Worm (Caenorhabditis elegans) whole organism, young adult: Measurements from ENCODE around the gene T06D8.10.

ENCODE experiments used
- B0035.1 ChIP-seq: sonication (generic microtip); optimal IDR thresholded peaks from 2 replicates; lab custom pipeline; 2016; ENCODE audit warnings: missing genetic modification characterization, mild to moderate bottlenecking, missing compliant biosample characterization, missing genotype, missing genetic modification reagents
- B0261.1 ChIP-seq: sonication (generic microtip); optimal IDR thresholded peaks from 2 replicates; lab custom pipeline; 2016; ENCODE audit warnings: mild to moderate bottlenecking, missing genetic modification characterization, moderate library complexity, missing compliant biosample characterization
- B0336.3 ChIP-seq: fragments of 200-800 bp; sonication (Bioruptor generic); IDR thresholded peaks from 2 replicates; pipeline ENCODE4 v1.3.6; 2022; ENCODE audit warnings: missing genetic modification characterization, missing compliant biosample characterization
- F10E7.11 ChIP-seq: sonication (generic microtip); optimal IDR thresholded peaks from 2 replicates; lab custom pipeline; 2017; ENCODE audit warnings: mild to moderate bottlenecking, missing genetic modification characterization, moderate library complexity, missing compliant biosample characterization
- F33H1.4 ChIP-seq: fragments of 200-800 bp; sonication (Bioruptor generic); IDR thresholded peaks from 2 replicates; pipeline ENCODE4 v1.3.6; 2022; ENCODE audit warnings: missing genetic modification reagents, missing genetic modification characterization, missing compliant biosample characterization
- F39B2.1 ChIP-seq: fragments of 200-800 bp; sonication (Bioruptor generic); IDR thresholded peaks from 2 replicates; pipeline ENCODE4 v1.3.6; 2022; ENCODE audit warnings: missing genetic modification reagents, missing genetic modification characterization, missing compliant biosample characterization
- F52B5.7 ChIP-seq: sonication (generic microtip); optimal IDR thresholded peaks from 2 replicates; lab custom pipeline; 2016; ENCODE audit warnings: mild to moderate bottlenecking, missing genetic modification characterization, missing compliant biosample characterization
- K11D2.4 ChIP-seq: fragments of 200-800 bp; sonication (Bioruptor generic); IDR thresholded peaks from 2 replicates; pipeline ENCODE4 v1.3.6; 2022; ENCODE audit warnings: missing genetic modification reagents, missing genetic modification characterization, missing compliant biosample characterization
- Y53G8AR.9 ChIP-seq: fragments of 200-800 bp; sonication (Bioruptor generic); conservative IDR thresholded peaks from 2 replicates; pipeline ENCODE4 v1.3.6; 2022; ENCODE audit warnings: missing genetic modification reagents, missing genetic modification characterization, missing compliant biosample characterization
- aptf-2 ChIP-seq: fragments of 200-800 bp; sonication (Bioruptor generic); conservative IDR thresholded peaks from 2 replicates; pipeline ENCODE4 v1.3.6; 2022; ENCODE audit warnings: missing genetic modification reagents, missing genetic modification characterization, missing compliant biosample characterization
- bed-1 ChIP-seq: fragments of 200-800 bp; sonication (Bioruptor generic); IDR thresholded peaks from 2 replicates; pipeline ENCODE4 v1.3.6; 2022; ENCODE audit warnings: missing genetic modification reagents, missing genetic modification characterization, missing compliant biosample characterization
- cebp-2 ChIP-seq: fragments of 200-800 bp; sonication (Bioruptor generic); IDR thresholded peaks from 2 replicates; pipeline ENCODE4 v1.3.6; 2022; ENCODE audit warnings: missing genetic modification characterization, missing compliant biosample characterization
- ceh-40 ChIP-seq: fragments of 200-800 bp; sonication (Bioruptor generic); IDR thresholded peaks from 2 replicates; pipeline ENCODE4 v1.3.6; 2022; ENCODE audit warnings: missing genetic modification characterization, missing compliant biosample characterization
- ceh-79 ChIP-seq: sonication (generic microtip); optimal IDR thresholded peaks from 2 replicates; lab custom pipeline; 2017; ENCODE audit warnings: mild to moderate bottlenecking, missing genetic modification characterization, missing compliant biosample characterization
- dpl-1 ChIP-seq: fragments of 150-350 bp; optimal IDR thresholded peaks from 2 replicates; lab custom pipeline; 2014; ENCODE audit warnings: missing biosample characterization, missing genetic modification reagents, missing genetic modification characterization
- egl-44 ChIP-seq: fragments of 200-800 bp; sonication (Bioruptor generic); IDR thresholded peaks from 2 replicates; pipeline ENCODE4 v1.3.6; 2022; ENCODE audit warnings: missing genetic modification reagents, missing genetic modification characterization, missing compliant biosample characterization
- egrh-3 ChIP-seq: fragments of 200-800 bp; sonication (Bioruptor generic); IDR thresholded peaks from 2 replicates; pipeline ENCODE4 v1.3.6; 2022; ENCODE audit warnings: missing genetic modification reagents, missing genetic modification characterization, missing compliant biosample characterization
- hsf-1 ChIP-seq: fragments of 200-800 bp; sonication (Bioruptor generic); IDR thresholded peaks from 2 replicates; pipeline ENCODE4 v1.3.6; 2022; ENCODE audit warnings: missing genetic modification reagents, missing genetic modification characterization, missing compliant biosample characterization
- let-526 ChIP-seq: fragments of 200-800 bp; sonication (Bioruptor generic); IDR thresholded peaks from 2 replicates; pipeline ENCODE4 v1.3.6; 2022; ENCODE audit warnings: missing genetic modification reagents, missing genetic modification characterization, missing compliant biosample characterization
- lin-35 ChIP-seq, 3 experiments: fragments of 150-350 bp in 2 of 3; sonication (generic microtip) in 1 of 3; optimal IDR thresholded peaks; 2 replicates each; lab custom pipeline; 2014 to 2018; ENCODE audit warnings: missing biosample characterization in 3 of 3, missing genetic modification characterization in 3 of 3, missing genetic modification reagents in 3 of 3
- lin-54 ChIP-seq: fragments of 200-800 bp; sonication (Bioruptor generic); optimal IDR thresholded peaks from 2 replicates; lab custom pipeline; 2018; ENCODE audit warnings: mild to moderate bottlenecking, missing genetic modification characterization, missing compliant biosample characterization
- lsy-27 ChIP-seq: sonication (generic microtip); optimal IDR thresholded peaks from 2 replicates; lab custom pipeline; 2017; ENCODE audit warnings: missing genetic modification characterization, mild to moderate bottlenecking, missing compliant biosample characterization, antibody characterized with exemption, missing genotype, borderline replicate concordance; ENCODE audit not compliant: insufficient read depth
- madf-10 ChIP-seq: sonication (generic microtip); optimal IDR thresholded peaks from 2 replicates; lab custom pipeline; 2016; ENCODE audit warnings: mild to moderate bottlenecking, missing genetic modification characterization, missing compliant biosample characterization
- madf-3 ChIP-seq: fragments of 200-800 bp; sonication (Bioruptor generic); IDR thresholded peaks from 2 replicates; pipeline ENCODE4 v1.3.6; 2022; ENCODE audit warnings: missing genetic modification reagents, missing genetic modification characterization, missing compliant biosample characterization
- madf-6 ChIP-seq: fragments of 200-800 bp; sonication (Bioruptor generic); IDR thresholded peaks from 2 replicates; pipeline ENCODE4 v1.3.6; 2022; ENCODE audit warnings: missing genetic modification reagents, missing genetic modification characterization, missing compliant biosample characterization
- mes-4 ChIP-seq: sonication (generic microtip); optimal IDR thresholded peaks from 2 replicates; lab custom pipeline; 2016; ENCODE audit warnings: missing genotype, missing genetic modification characterization, missing compliant biosample characterization
- mxl-1 ChIP-seq: sonication (generic microtip); optimal IDR thresholded peaks from 2 replicates; lab custom pipeline; 2016; ENCODE audit warnings: missing genetic modification characterization, missing compliant biosample characterization
- nfya-2 ChIP-seq: fragments of 200-800 bp; sonication (Bioruptor generic); IDR thresholded peaks from 2 replicates; pipeline ENCODE4 v1.3.6; 2022; ENCODE audit warnings: missing genetic modification reagents, missing genetic modification characterization, missing compliant biosample characterization
- sea-2 ChIP-seq: fragments of 200-800 bp; sonication (Bioruptor generic); IDR thresholded peaks from 2 replicates; pipeline ENCODE4 v1.3.6; 2022; ENCODE audit warnings: missing genetic modification characterization, missing compliant biosample characterization
- snpc-1.3 ChIP-seq: sonication (generic microtip); optimal IDR thresholded peaks from 2 replicates; lab custom pipeline; 2017; ENCODE audit warnings: missing genetic modification characterization, mild to moderate bottlenecking, missing compliant biosample characterization, antibody characterized with exemption, moderate library complexity, missing genotype, missing genetic modification reagents; ENCODE audit not compliant: insufficient read depth
- zfh-2 ChIP-seq: fragments of 200-800 bp; sonication (Bioruptor generic); conservative IDR thresholded peaks from 2 replicates; pipeline ENCODE4 v1.3.6; 2022; ENCODE audit warnings: missing genetic modification reagents, missing genetic modification characterization, missing compliant biosample characterization
- zim-3 ChIP-seq: sonication (generic microtip); optimal IDR thresholded peaks from 2 replicates; lab custom pipeline; 2017; ENCODE audit warnings: mild to moderate bottlenecking, missing genetic modification characterization, moderate library complexity, missing compliant biosample characterization
- ztf-18 ChIP-seq: sonication (generic microtip); optimal IDR thresholded peaks from 2 replicates; lab custom pipeline; 2016; ENCODE audit warnings: missing genotype, mild to moderate bottlenecking, missing genetic modification characterization, missing compliant biosample characterization
- ztf-26 ChIP-seq: sonication (generic microtip); optimal IDR thresholded peaks from 2 replicates; lab custom pipeline; 2017; ENCODE audit warnings: missing genetic modification characterization, missing compliant biosample characterization
- ztf-6 ChIP-seq: fragments of 200-800 bp; sonication (Bioruptor generic); IDR thresholded peaks from 2 replicates; pipeline ENCODE4 v1.3.6; 2022; ENCODE audit warnings: missing genetic modification reagents, missing genetic modification characterization, missing compliant biosample characterization

T06D8.10 gene

DNA sequence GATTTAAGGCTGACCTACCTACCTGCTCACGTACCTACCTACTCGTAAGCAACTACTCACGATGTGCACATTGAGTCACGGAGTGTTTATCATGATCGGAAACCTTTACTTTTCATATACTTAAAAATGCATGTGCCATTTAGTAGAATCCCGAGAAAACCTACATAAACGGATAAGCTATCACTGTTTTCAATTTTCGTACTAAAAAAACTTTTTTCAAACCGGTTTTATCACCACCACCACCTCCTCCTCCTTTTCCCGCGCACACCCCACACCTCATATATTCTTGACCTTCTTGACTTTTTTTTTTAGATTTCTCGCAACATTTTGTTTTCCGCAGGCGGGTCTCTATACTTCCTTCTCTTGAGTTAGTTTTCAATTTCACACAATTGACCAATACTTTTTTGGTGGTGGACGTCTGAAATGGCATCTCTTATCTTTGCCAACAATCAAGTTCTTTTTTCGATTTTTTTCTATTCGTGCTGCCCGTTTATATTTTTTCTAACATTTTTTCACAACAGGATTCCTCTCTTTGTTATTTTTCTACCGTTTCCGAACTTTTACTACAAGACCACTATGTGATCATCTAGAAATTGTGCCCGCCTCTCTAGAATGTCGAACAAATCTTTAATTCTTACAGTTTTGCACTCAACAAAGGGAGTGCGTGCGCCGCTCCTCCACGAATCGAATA lies 44.6 kb downstream of the T06D8.10 start, which contains the start of gene srap-1:
TSS of gene srap-1 (plus strand) at position 641 of the 691 bp plus-strand sequence.
- TF ChIP-seq sea-2: no peak
- no peak for TF ChIP-seq ztf-26 (tag; lab: Kevin White, UChicago)
- TF ChIP-seq madf-6 (GFP tag; lab: Robert Waterston, UW): no peak
- TF ChIP-seq lin-35 (GFP tag; optimal IDR thresholded peaks at IDR 0.05; lab: Kevin White, UChicago): no peak
- TF ChIP-seq cebp-2 (GFP tag; lab: Robert Waterston, UW): no peak
- no peak for TF ChIP-seq snpc-1.3
- no peak for TF ChIP-seq zim-3 (tag; lab: Kevin White, UChicago)
- TF ChIP-seq ceh-79 (tag; lab: Kevin White, UChicago): no peak
- no peak for TF ChIP-seq ceh-40 (GFP tag; lab: Robert Waterston, UW)
- TF ChIP-seq mes-4 (tag; lab: Kevin White, UChicago): no peak

DNA sequence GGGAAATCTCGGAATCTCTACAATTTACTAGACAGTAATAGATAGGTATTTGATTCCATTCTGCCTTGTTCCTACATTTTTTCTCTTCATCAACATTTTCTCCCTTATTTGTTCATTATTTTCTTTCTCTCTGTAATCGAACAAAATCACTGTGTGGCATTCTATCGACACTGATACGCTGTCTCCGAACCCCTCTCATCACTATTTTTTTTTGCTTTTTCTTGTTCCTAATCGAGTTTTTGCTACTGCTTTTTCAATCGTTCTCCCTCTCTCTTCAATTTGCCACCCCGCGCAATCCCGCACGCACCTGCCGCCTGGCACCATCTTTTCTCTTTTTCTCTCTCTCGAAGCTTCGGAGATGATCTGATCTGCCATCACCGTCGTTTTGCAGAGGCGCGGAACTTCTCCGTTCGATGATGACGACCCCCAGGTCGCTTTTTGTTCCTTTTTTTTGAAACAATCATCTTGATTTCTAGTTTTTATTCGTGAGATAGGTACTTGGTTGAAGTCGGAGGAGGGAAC lies 47.0 kb downstream of the T06D8.10 start:
- TF ChIP-seq egl-44 (GFP tag; lab: Robert Waterston, UW) (no peak), Y53G8AR.9 (GFP tag; lab: Robert Waterston, UW) (no peak), aptf-2 (GFP tag; lab: Robert Waterston, UW) (no peak), zfh-2 (GFP tag; lab: Robert Waterston, UW) (peak; percentile 54), egrh-3 (GFP tag; lab: Robert Waterston, UW) (peak; percentile 10; the same call in 1 of the 2 replicates)

DNA sequence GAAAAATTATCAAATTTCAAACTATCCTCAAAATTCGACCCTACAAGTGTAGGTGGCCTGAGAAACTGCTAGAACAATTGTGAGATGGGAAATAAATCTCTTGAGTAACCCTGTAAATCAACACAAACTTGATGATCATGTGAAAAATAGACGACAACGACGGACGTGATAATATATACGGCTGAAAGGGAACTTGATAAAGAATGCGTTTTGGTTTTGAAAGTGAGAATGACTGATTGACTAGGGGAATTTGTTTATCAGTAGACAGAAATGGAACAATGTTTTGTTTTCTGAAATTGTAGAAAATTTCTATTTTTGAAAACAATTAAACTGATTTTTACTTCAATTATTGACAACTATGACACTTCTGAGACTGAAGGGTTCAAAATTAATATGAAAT lies 53.8 kb downstream of the T06D8.10 start:
- TF ChIP-seq Y53G8AR.9 (GFP tag; lab: Robert Waterston, UW) (no peak), snpc-1.3 (no peak), F10E7.11 (tag; lab: Kevin White, UChicago) (no peak), madf-10 (no peak), cebp-2 (GFP tag; lab: Robert Waterston, UW) (no peak), madf-3 (GFP tag; lab: Robert Waterston, UW) (no peak), ztf-18 (tag; lab: Kevin White, UChicago) (no peak), egrh-3 (GFP tag; lab: Robert Waterston, UW) (no peak), lsy-27 (no peak), B0035.1 (tag; lab: Kevin White, UChicago) (no peak), madf-6 (GFP tag; lab: Robert Waterston, UW) (no peak), K11D2.4 (GFP tag; lab: Robert Waterston, UW) (no peak), F33H1.4 (no peak), hsf-1 (GFP tag; lab: Robert Waterston, UW) (no peak), F52B5.7 (tag; lab: Kevin White, UChicago) (no peak), B0261.1 (no peak), mxl-1 (tag; lab: Kevin White, UChicago) (no peak)

DNA sequence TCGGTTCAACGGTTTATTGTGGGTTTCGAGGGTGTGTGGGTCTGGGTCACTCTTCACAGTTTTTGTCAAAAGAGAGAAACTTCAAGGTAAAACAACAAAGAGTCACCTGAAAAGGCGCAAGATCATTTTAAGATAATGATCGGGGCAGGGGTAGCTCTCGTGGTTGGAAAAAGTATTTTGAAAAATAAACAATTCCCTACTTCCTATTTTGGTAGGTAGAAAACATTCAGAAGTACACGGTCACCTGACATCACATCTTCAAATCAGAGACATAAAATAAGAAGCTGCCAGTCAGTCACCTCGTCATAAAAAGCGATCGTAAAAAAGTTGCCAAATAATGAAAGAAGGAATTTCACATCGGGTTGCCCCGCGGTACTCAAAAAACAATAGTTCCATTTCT lies 54.8 kb downstream of the T06D8.10 start:
- TF ChIP-seq let-526 (no peak), zim-3 (tag; lab: Kevin White, UChicago) (no peak), nfya-2 (no peak), B0336.3 (GFP tag; lab: Robert Waterston, UW) (no peak), F39B2.1 (no peak), dpl-1 (GFP tag; lab: Kevin White, UChicago) (no peak), bed-1 (GFP tag; lab: Robert Waterston, UW) (no peak), ztf-6 (GFP tag; lab: Robert Waterston, UW) (no peak), lin-54 (no peak)
